Worm (Caenorhabditis elegans) whole organism, midembryonic: ENCODE data around the gene miga-1.

Source experiments
- T22C8.4 ChIP-seq: fragments of 200-800 bp; sonication (Bioruptor generic); IDR thresholded peaks from 2 replicates; pipeline ENCODE4 v1.3.6; 2022; ENCODE audit warnings: missing genetic modification characterization, missing compliant biosample characterization
- cog-1 ChIP-seq: sonication (generic microtip); optimal IDR thresholded peaks from 2 replicates; lab custom pipeline; 2016; ENCODE audit warnings: missing genetic modification characterization, missing compliant biosample characterization
- flt-1 ChIP-seq: fragments of 200-800 bp; sonication (Bioruptor generic); IDR thresholded peaks from 2 replicates; pipeline ENCODE4 v1.3.6; 2022; ENCODE audit warnings: missing genetic modification characterization, missing compliant biosample characterization
- klf-2 ChIP-seq: fragments of 200-800 bp; sonication (Bioruptor generic); conservative IDR thresholded peaks from 2 replicates; pipeline ENCODE4 v1.3.6; 2022; ENCODE audit warnings: missing genetic modification reagents, missing genetic modification characterization, missing compliant biosample characterization
- ref-1 ChIP-seq: fragments of 200-800 bp; sonication (Bioruptor generic); conservative IDR thresholded peaks from 2 replicates; pipeline ENCODE4 v1.3.6; 2022; ENCODE audit warnings: missing genetic modification reagents, missing genetic modification characterization, missing compliant biosample characterization
- tab-1 ChIP-seq: fragments of 200-800 bp; sonication (Bioruptor generic); IDR thresholded peaks from 2 replicates; pipeline ENCODE4 v1.3.6; 2022; ENCODE audit warnings: missing genetic modification characterization, missing compliant biosample characterization
- ztf-23 ChIP-seq: fragments of 200-800 bp; sonication (Bioruptor generic); IDR thresholded peaks from 2 replicates; pipeline ENCODE4 v1.3.6; 2022; ENCODE audit warnings: missing genetic modification reagents, missing genetic modification characterization, missing compliant biosample characterization
- ztf-29 ChIP-seq: fragments of 200-800 bp; sonication (Bioruptor generic); IDR thresholded peaks from 2 replicates; pipeline ENCODE4 v1.3.6; 2022; ENCODE audit warnings: missing genetic modification reagents, missing genetic modification characterization, missing compliant biosample characterization

ce11 chrV:12421360-12421759, 20.7 kb upstream of the miga-1 start:
- no peak for TF ChIP-seq tab-1 (GFP tag; lab: Robert Waterston, UW)
- TF ChIP-seq cog-1 (tag; lab: Kevin White, UChicago), result no peak
- no peak for TF ChIP-seq ztf-29 (GFP tag; lab: Robert Waterston, UW)
- TF ChIP-seq ztf-23 (GFP tag; lab: Robert Waterston, UW), result no peak
- TF ChIP-seq T22C8.4 (GFP tag; lab: Robert Waterston, UW), result no peak
- no peak for TF ChIP-seq flt-1
- TF ChIP-seq ref-1 (GFP tag; lab: Robert Waterston, UW), result no peak
- TF ChIP-seq klf-2 (GFP tag; lab: Robert Waterston, UW), result no peak
